Fruit fly (Drosophila melanogaster) whole organism, embryonic: Measurements from ENCODE around the gene Gr93d.
A peak's percentile ranks its signal among the peaks of the same experiment; 100 is the strongest.

ENCODE experiments used
- Atf-2 ChIP-seq: fragments of 200-800 bp; sonication (Bioruptor generic); optimal IDR thresholded peaks from 2 replicates; lab custom pipeline; 2016; ENCODE audit warnings: missing biosample characterization, missing genetic modification characterization
- Bgb ChIP-seq: fragments of 200-800 bp; sonication (Bioruptor generic); IDR thresholded peaks from 2 replicates; pipeline ENCODE4 v1.3.6; 2022; ENCODE audit warnings: missing biosample characterization, missing genetic modification characterization; ENCODE audit not compliant: partially characterized antibody
- CG10147 ChIP-seq: fragments of 200-800 bp; sonication (Bioruptor generic); optimal IDR thresholded peaks from 2 replicates; lab custom pipeline; 2019; ENCODE audit warnings: missing biosample characterization, mild to moderate bottlenecking, missing genetic modification characterization, moderate library complexity
- CG11398 ChIP-seq: fragments of 200-800 bp; sonication (Bioruptor generic); optimal IDR thresholded peaks from 2 replicates; lab custom pipeline; 2016; ENCODE audit warnings: missing biosample characterization, missing genetic modification characterization
- CG11504 ChIP-seq: fragments of 200-800 bp; sonication (Bioruptor generic); optimal IDR thresholded peaks from 3 replicates; lab custom pipeline; 2019; ENCODE audit warnings: missing biosample characterization, mild to moderate bottlenecking, missing genetic modification characterization, moderate library complexity
- CG12659 ChIP-seq: fragments of 200-800 bp; sonication (Bioruptor generic); optimal IDR thresholded peaks from 3 replicates; lab custom pipeline; 2017; ENCODE audit warnings: mild to moderate bottlenecking, missing biosample characterization, missing genetic modification reagents, missing genetic modification characterization
- CG13424 ChIP-seq: fragments of 200-800 bp; sonication (Bioruptor generic); optimal IDR thresholded peaks from 2 replicates; lab custom pipeline; 2019; ENCODE audit warnings: missing biosample characterization, mild to moderate bottlenecking, missing genetic modification characterization, moderate library complexity
- CG14441 ChIP-seq: fragments of 200-800 bp; sonication (Bioruptor generic); IDR thresholded peaks from 2 replicates; pipeline ENCODE4 v1.3.6; 2022; ENCODE audit warnings: missing biosample characterization, missing genetic modification characterization
- CG14860 ChIP-seq: fragments of 200-800 bp; sonication (Bioruptor generic); IDR thresholded peaks from 3 replicates; pipeline ENCODE4 v1.3.6; 2022; ENCODE audit warnings: missing biosample characterization, missing genetic modification characterization; ENCODE audit not compliant: partially characterized antibody
- CG15269 ChIP-seq: fragments of 200-800 bp; sonication (Bioruptor generic); optimal IDR thresholded peaks from 2 replicates; lab custom pipeline; 2018; ENCODE audit warnings: missing biosample characterization, mild to moderate bottlenecking, missing genetic modification characterization, moderate library complexity
- CG15514 ChIP-seq: fragments of 200-800 bp; sonication (Bioruptor generic); optimal IDR thresholded peaks from 3 replicates; lab custom pipeline; 2017; ENCODE audit warnings: missing biosample characterization, missing genetic modification characterization, mild to moderate bottlenecking, moderate library complexity, missing genetic modification reagents
- CG1602 ChIP-seq: fragments of 200-800 bp; sonication (Bioruptor generic); optimal IDR thresholded peaks from 3 replicates; lab custom pipeline; 2016; ENCODE audit warnings: missing biosample characterization, missing genetic modification characterization
- CG16813 ChIP-seq: fragments of 200-800 bp; sonication (Bioruptor generic); IDR thresholded peaks from 3 replicates; pipeline ENCODE4 v1.3.6; 2022; ENCODE audit warnings: missing biosample characterization, missing genetic modification characterization; ENCODE audit not compliant: partially characterized antibody
- CG17385 ChIP-seq: fragments of 200-800 bp; sonication (Bioruptor generic); optimal IDR thresholded peaks from 3 replicates; lab custom pipeline; 2018; ENCODE audit warnings: missing biosample characterization, mild to moderate bottlenecking, missing genetic modification characterization
- CG17829 ChIP-seq: fragments of 200-800 bp; optimal IDR thresholded peaks from 2 replicates; lab custom pipeline; 2019; ENCODE audit warnings: missing biosample characterization, mild to moderate bottlenecking, missing genetic modification characterization, moderate library complexity
- CG18599 ChIP-seq: fragments of 200-800 bp; sonication (Bioruptor generic); optimal IDR thresholded peaks from 3 replicates; lab custom pipeline; 2017; ENCODE audit warnings: missing biosample characterization, missing genetic modification characterization, mild to moderate bottlenecking, moderate library complexity, missing genetic modification reagents
- CG18619 ChIP-seq: fragments of 200-800 bp; sonication (Bioruptor generic); optimal IDR thresholded peaks from 3 replicates; lab custom pipeline; 2017; ENCODE audit warnings: missing biosample characterization, mild to moderate bottlenecking, missing genetic modification characterization
- CG2678 ChIP-seq: fragments of 200-800 bp; sonication (Bioruptor generic); optimal IDR thresholded peaks from 3 replicates; lab custom pipeline; 2019; ENCODE audit warnings: missing biosample characterization, mild to moderate bottlenecking, missing genetic modification characterization, moderate library complexity
- CG3281 ChIP-seq: fragments of 200-800 bp; sonication (Bioruptor generic); optimal IDR thresholded peaks from 3 replicates; lab custom pipeline; 2017; ENCODE audit warnings: missing biosample characterization, mild to moderate bottlenecking, missing genetic modification characterization
- CG4730 ChIP-seq: fragments of 200-800 bp; sonication (Bioruptor generic); IDR thresholded peaks from 2 replicates; pipeline ENCODE4 v1.3.6; 2022; ENCODE audit warnings: missing biosample characterization, missing genetic modification characterization
- CG9797 ChIP-seq: fragments of 200-800 bp; sonication (Bioruptor generic); optimal IDR thresholded peaks from 3 replicates; lab custom pipeline; 2018; ENCODE audit warnings: missing biosample characterization, mild to moderate bottlenecking, missing genetic modification characterization
- CG9932 ChIP-seq: fragments of 200-800 bp; sonication (Bioruptor generic); IDR thresholded peaks from 2 replicates; pipeline ENCODE4 v1.3.6; 2022; ENCODE audit warnings: missing biosample characterization, missing genetic modification characterization
- Ets65A ChIP-seq: fragments of 200-800 bp; sonication (Bioruptor generic); peaks from one replicate; lab custom pipeline; 2016; ENCODE audit warnings: missing biosample characterization, missing genetic modification characterization
- HmgZ ChIP-seq: fragments of 200-800 bp; sonication (Bioruptor generic); optimal IDR thresholded peaks from 2 replicates; lab custom pipeline; 2018; ENCODE audit warnings: missing biosample characterization, mild to moderate bottlenecking, missing genetic modification characterization
- Hr51 ChIP-seq, 2 experiments: fragments of 200-800 bp; sonication (Bioruptor generic); optimal IDR thresholded peaks; 2 replicates in 1 of 2; 3 replicates in 1 of 2; lab custom pipeline; 2016 to 2018; ENCODE audit warnings: missing biosample characterization in 2 of 2, missing genetic modification characterization in 2 of 2, mild to moderate bottlenecking in 1 of 2, moderate library complexity in 1 of 2
- Rfx ChIP-seq: fragments of 200-800 bp; sonication (Bioruptor generic); IDR thresholded peaks from 2 replicates; pipeline ENCODE4 v1.3.6; 2022; ENCODE audit warnings: missing biosample characterization, missing genetic modification characterization
- Sox100B ChIP-seq: fragments of 200-800 bp; sonication (Bioruptor generic); optimal IDR thresholded peaks from 3 replicates; lab custom pipeline; 2018; ENCODE audit warnings: missing biosample characterization, mild to moderate bottlenecking, missing genetic modification characterization
- ase ChIP-seq: fragments of 200-800 bp; sonication (Bioruptor generic); IDR thresholded peaks from 3 replicates; pipeline ENCODE4 v1.3.6; 2022; ENCODE audit warnings: missing biosample characterization, missing genetic modification characterization
- chinmo ChIP-seq: fragments of 200-800 bp; sonication (Bioruptor generic); IDR thresholded peaks from 4 replicates; pipeline ENCODE4 v1.3.6; 2022; ENCODE audit warnings: missing biosample characterization, missing genetic modification characterization; ENCODE audit not compliant: partially characterized antibody
- ci ChIP-seq: fragments of 200-800 bp; sonication (Bioruptor generic); IDR thresholded peaks from 3 replicates; pipeline ENCODE4 v1.3.6; 2022; ENCODE audit warnings: missing biosample characterization, missing genetic modification characterization
- crp ChIP-seq, 2 experiments: fragments of 200-800 bp; sonication (Bioruptor generic); optimal IDR thresholded peaks; 2 replicates in 1 of 2; 3 replicates in 1 of 2; lab custom pipeline; 2017; ENCODE audit warnings: missing biosample characterization in 2 of 2, missing genetic modification characterization in 2 of 2, mild to moderate bottlenecking in 1 of 2, moderate library complexity in 1 of 2
- cwo ChIP-seq: fragments of 200-800 bp; sonication (Bioruptor generic); optimal IDR thresholded peaks from 3 replicates; lab custom pipeline; 2017; ENCODE audit warnings: missing biosample characterization, missing genetic modification characterization, mild to moderate bottlenecking, moderate library complexity, missing genetic modification reagents
- dmrt99B ChIP-seq: fragments of 200-800 bp; sonication (Bioruptor generic); optimal IDR thresholded peaks from 2 replicates; lab custom pipeline; 2018; ENCODE audit warnings: missing biosample characterization, mild to moderate bottlenecking, missing genetic modification characterization, moderate library complexity
- eve ChIP-seq, 2 experiments: fragments of >200 bp; optimal IDR thresholded peaks; 2 replicates each; lab custom pipeline; 2017; ENCODE audit warnings: missing biosample characterization in 2 of 2, missing genetic modification characterization in 2 of 2
- fd3F ChIP-seq: fragments of 200-800 bp; sonication (Bioruptor generic); optimal IDR thresholded peaks from 2 replicates; lab custom pipeline; 2018; ENCODE audit warnings: missing biosample characterization, mild to moderate bottlenecking, missing genetic modification characterization, moderate library complexity
- kni ChIP-seq: fragments of 200-800 bp; sonication (Bioruptor generic); optimal IDR thresholded peaks from 3 replicates; lab custom pipeline; 2017; ENCODE audit warnings: mild to moderate bottlenecking, missing biosample characterization, missing genetic modification reagents, missing genetic modification characterization
- lmd ChIP-seq: fragments of 200-800 bp; sonication (Bioruptor generic); IDR thresholded peaks from 2 replicates; pipeline ENCODE4 v1.3.6; 2022; ENCODE audit warnings: missing biosample characterization, missing genetic modification characterization
- nmo ChIP-seq: fragments of 200-800 bp; sonication (Bioruptor generic); optimal IDR thresholded peaks from 2 replicates; lab custom pipeline; 2018; ENCODE audit warnings: missing biosample characterization, mild to moderate bottlenecking, missing genetic modification characterization, moderate library complexity
- otp ChIP-seq: fragments of 200-800 bp; sonication (Bioruptor generic); IDR thresholded peaks from 3 replicates; pipeline ENCODE4, ENCODE4 v1.3.6; 2022; ENCODE audit warnings: missing biosample characterization, missing genetic modification characterization
- shn ChIP-seq: fragments of 200-800 bp; sonication (Bioruptor generic); optimal IDR thresholded peaks from 3 replicates; lab custom pipeline; 2016; ENCODE audit warnings: missing biosample characterization, missing genetic modification characterization
- sug ChIP-seq: fragments of 200-800 bp; optimal IDR thresholded peaks from 2 replicates; lab custom pipeline; 2019; ENCODE audit warnings: missing biosample characterization, mild to moderate bottlenecking, missing genetic modification characterization, moderate library complexity
- tio ChIP-seq: fragments of 200-800 bp; sonication (Bioruptor generic); optimal IDR thresholded peaks from 2 replicates; lab custom pipeline; 2017; ENCODE audit warnings: missing biosample characterization, missing genetic modification characterization, inconsistent platforms
- unpg ChIP-seq: fragments of 200-800 bp; sonication (Bioruptor generic); optimal IDR thresholded peaks from 3 replicates; lab custom pipeline; 2018; ENCODE audit warnings: missing biosample characterization, mild to moderate bottlenecking, missing genetic modification characterization, moderate library complexity
- wdn ChIP-seq: fragments of 200-800 bp; sonication (Bioruptor generic); IDR thresholded peaks from 2 replicates; pipeline ENCODE4 v1.3.6; 2022; ENCODE audit warnings: missing biosample characterization, missing genetic modification characterization

The Gr93d gene

DNA sequence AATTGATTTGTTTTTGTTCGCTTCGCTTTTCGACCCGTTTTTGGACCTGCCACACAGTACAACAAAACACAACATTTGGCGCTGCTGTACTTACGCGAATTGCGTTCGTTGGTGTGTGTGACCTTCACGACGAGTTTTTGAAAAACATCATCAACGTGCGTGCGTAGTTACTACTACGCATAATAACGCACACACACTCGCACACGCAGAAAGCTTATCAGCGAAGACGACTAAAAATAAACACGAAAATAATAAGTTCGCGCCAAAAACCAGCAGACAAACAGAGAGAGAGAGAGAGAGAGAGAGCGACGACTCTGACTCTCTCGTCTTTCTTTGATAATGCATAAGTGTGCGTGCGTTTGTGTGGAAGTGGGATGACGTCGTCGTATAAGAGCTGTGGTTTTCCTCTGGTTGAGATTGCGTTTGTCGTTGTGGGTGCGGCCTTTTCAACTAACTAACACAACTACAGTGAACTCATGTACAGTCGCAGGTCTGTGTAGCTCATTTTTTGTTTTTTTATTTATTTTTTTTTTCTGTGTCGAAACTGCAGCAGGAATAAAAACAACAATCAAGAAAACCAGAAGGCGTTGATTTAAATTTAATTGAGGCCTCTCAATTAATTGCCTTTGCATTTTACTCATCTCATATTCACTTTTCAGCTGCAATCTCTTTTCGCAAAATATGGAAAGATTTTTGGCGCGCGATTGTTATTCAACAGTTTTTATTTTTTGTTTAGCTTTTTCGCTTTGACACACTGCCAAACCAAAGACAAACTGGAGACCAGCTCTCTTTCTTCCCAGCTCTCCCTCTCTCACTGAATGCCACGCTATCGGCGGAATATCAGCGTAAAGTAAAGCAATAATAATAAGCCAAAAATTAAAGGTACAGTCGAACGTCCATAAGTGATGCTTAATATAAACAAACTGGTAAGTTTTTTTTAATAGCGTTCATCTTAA, 7.4 kb upstream of the Gr93d start (continued):
- peak; percentile 30 for TF ChIP-seq HmgZ (tag; lab: Kevin White, UChicago)
- TF ChIP-seq tio (GFP tag; lab: Kevin White, UChicago) = no peak
- TF ChIP-seq CG11504 = no peak
- TF ChIP-seq CG9797 (GFP tag; lab: Kevin White, UChicago) = no peak
- peak; percentile 44 for TF ChIP-seq sug (tag; lab: Kevin White, UChicago)
- TF ChIP-seq eve (GFP tag; optimal IDR thresholded peaks at IDR 0.05; lab: Kevin White, UChicago) = peak in 1 of 2 experiments; percentile 70
- peak; percentile 17 for TF ChIP-seq CG3281 (GFP tag; lab: Kevin White, UChicago)
- TF ChIP-seq chinmo (GFP tag; lab: Robert Waterston, UW) = peak; percentile 94
- TF ChIP-seq CG14441 = peak; percentile 16; the same call in 1 of the 2 replicates
- no peak for TF ChIP-seq CG14860 (GFP tag; lab: Robert Waterston, UW)

- TF ChIP-seq Hr51 (GFP tag; optimal IDR thresholded peaks at IDR 0.05; lab: Kevin White, UChicago) (peak in 1 of 2 experiments; percentile 36), otp (GFP tag; lab: Robert Waterston, UW) (0 out of 3 replicates have a peak, but pooled peaks have one; percentile 19), Rfx (GFP tag; lab: Robert Waterston, UW) (peak; percentile 49), CG15269 (tag; lab: Kevin White, UChicago) (peak; percentile 42), ase (no peak), Atf-2 (GFP tag; lab: Kevin White, UChicago) (no peak), CG11398 (GFP tag; lab: Kevin White, UChicago) (no peak), ci (GFP tag; lab: Robert Waterston, UW) (peak; percentile 27; the same call in 1 of the 3 replicates), CG9932 (peak; percentile 32; the same call in 1 of the 2 replicates), fd3F (peak; percentile 31), dmrt99B (tag; lab: Kevin White, UChicago) (peak; percentile 29), CG18619 (GFP tag; lab: Kevin White, UChicago) (peak; percentile 20), CG17829 (tag; lab: Kevin White, UChicago) (no peak), Sox100B (GFP tag; lab: Kevin White, UChicago) (no peak), CG4730 (no peak), unpg (GFP tag; lab: Kevin White, UChicago) (peak; percentile 19), shn (GFP tag; lab: Kevin White, UChicago) (peak; percentile 2), Ets65A (GFP tag; lab: Kevin White, UChicago) (peak; percentile 20), CG18599 (GFP tag; lab: Kevin White, UChicago) (peak; percentile 42), Bgb (GFP tag; lab: Robert Waterston, UW) (0 out of 2 replicates have a peak, but pooled peaks have one; percentile 21), CG1602 (GFP tag; lab: Kevin White, UChicago) (no peak), cwo (GFP tag; lab: Kevin White, UChicago) (peak; percentile 5), CG10147 (GFP tag; lab: Kevin White, UChicago) (peak; percentile 36), kni (GFP tag; lab: Kevin White, UChicago) (peak; percentile 63), CG2678 (peak; percentile 59), CG15514 (GFP tag; lab: Kevin White, UChicago) (no peak), lmd (0 out of 2 replicates have a peak, but pooled peaks have one; percentile 43), CG16813 (GFP tag; lab: Robert Waterston, UW) (no peak), nmo (GFP tag; lab: Kevin White, UChicago) (peak; percentile 15), wdn (GFP tag; lab: Robert Waterston, UW) (no peak), CG12659 (GFP tag; lab: Kevin White, UChicago) (no peak), CG17385 (peak; percentile 26), crp (GFP tag; optimal IDR thresholded peaks at IDR 0.05; lab: Kevin White, UChicago) (no peak), CG13424 (tag; lab: Kevin White, UChicago) (peak; percentile 20)
Observed at dm6 chr3R:21852579-21853233, 6.2 kb upstream of the Gr93d start.
